Worm (Caenorhabditis elegans) whole organism, late embryonic: Measurements from ENCODE around the gene W08E12.6.

Experiments used
- F13H6.1 ChIP-seq: sonication (generic microtip); optimal IDR thresholded peaks from 2 replicates; lab custom pipeline; 2016; ENCODE audit warnings: missing genetic modification characterization, missing compliant biosample characterization
- ama-1 ChIP-seq: fragments of 150-350 bp; optimal IDR thresholded peaks from 2 replicates; lab custom pipeline; 2014
- fkh-10 ChIP-seq: fragments of 150-350 bp; optimal IDR thresholded peaks from 2 replicates; lab custom pipeline; 2014; ENCODE audit warnings: missing biosample characterization, missing genetic modification reagents, missing genetic modification characterization
- hlh-13 ChIP-seq: fragments of 200-800 bp; sonication (Bioruptor generic); optimal IDR thresholded peaks from 2 replicates; lab custom pipeline; 2018; ENCODE audit warnings: mild to moderate bottlenecking, missing genetic modification characterization, missing compliant biosample characterization
- lin-11 ChIP-seq: fragments of 200-800 bp; sonication (Bioruptor generic); optimal IDR thresholded peaks from 2 replicates; lab custom pipeline; 2018; ENCODE audit warnings: mild to moderate bottlenecking, missing genetic modification characterization, missing compliant biosample characterization
- pha-2 ChIP-seq: sonication (generic microtip); optimal IDR thresholded peaks from 2 replicates; lab custom pipeline; 2017; ENCODE audit warnings: mild to moderate bottlenecking, missing genetic modification characterization, missing compliant biosample characterization
- sdc-2 ChIP-seq: sonication (generic microtip); optimal IDR thresholded peaks from 2 replicates; lab custom pipeline; 2016; ENCODE audit warnings: missing genotype, missing genetic modification characterization, missing compliant biosample characterization
- ttx-3 ChIP-seq: sonication (generic microtip); optimal IDR thresholded peaks from 2 replicates; lab custom pipeline; 2016; ENCODE audit warnings: missing genetic modification reagents, missing genetic modification characterization, missing compliant biosample characterization

- TF ChIP-seq sdc-2 (tag; lab: Kevin White, UChicago) (no peak), fkh-10 (GFP tag; lab: Kevin White, UChicago) (no peak), ama-1 (lab: Kevin White, UChicago) (no peak), pha-2 (tag; lab: Kevin White, UChicago) (no peak), hlh-13 (GFP tag; lab: Kevin White, UChicago) (no peak), lin-11 (tag; lab: Kevin White, UChicago) (no peak), F13H6.1 (no peak), ttx-3 (no peak)
Observed at ce11 chrIV:3298300-3298699, at the start of gene W08E12.6.
